Worm (Caenorhabditis elegans): ENCODE measurements around the gene C55A1.6.
"Not testable (repeated sequence)": the region's sequence is repeated elsewhere in the genome, so short reads cannot be mapped to it uniquely, and the experiment has no call there.

C55A1.6 gene

DNA sequence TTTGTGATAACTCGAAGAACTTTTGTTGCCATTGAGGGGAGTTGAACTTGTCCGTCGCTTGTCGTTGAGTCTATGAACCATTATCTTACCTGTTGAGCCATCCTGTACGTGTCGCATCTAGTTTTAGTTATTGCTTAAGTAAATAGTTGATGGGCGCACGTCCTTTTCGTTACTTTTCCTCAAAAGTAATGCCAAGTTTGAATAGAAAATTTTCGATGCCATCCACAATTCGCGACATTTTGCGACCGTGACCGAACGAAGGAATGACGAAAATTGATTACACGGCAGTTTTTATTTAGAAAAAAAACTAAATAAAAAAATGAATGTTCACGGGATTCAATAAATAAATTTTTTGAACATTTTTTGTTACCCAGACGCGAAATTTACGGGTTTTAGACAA is 20.4 kb downstream of the C55A1.6 start, which contains the start of gene F53E4.1:
Gene F53E4.1 (minus strand): TSS at position 101 of the 400 bp plus-strand sequence.
- not testable (repeated sequence) for TF ChIP-seq ceh-43 (GFP tag; optimal IDR thresholded peaks at IDR 0.05); cnd-1 (tag; optimal IDR thresholded peaks at IDR 0.05); unc-39 (tag; optimal IDR thresholded peaks at IDR 0.05)

DNA sequence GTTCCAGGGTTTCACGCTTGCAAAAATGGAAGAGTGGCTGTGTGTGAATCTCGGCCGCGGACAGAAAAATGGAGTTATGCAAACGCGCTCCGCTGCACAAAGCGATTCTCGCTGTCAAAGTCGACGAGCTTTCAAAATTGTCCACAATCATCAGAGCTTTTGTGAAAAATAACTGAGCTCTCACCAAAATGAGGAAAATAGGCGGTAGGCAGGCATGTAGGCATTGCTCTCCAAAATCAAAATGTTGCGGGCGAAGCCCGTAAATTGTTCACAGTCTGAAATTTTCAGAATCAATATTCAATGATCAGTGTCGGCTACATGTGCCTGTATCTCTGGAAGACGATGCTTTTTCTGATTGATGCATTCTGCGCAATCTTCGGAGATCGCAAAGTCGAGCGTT is 21.0 kb downstream of the C55A1.6 start, which contains the start of gene K06B4.4:
Gene K06B4.4 (plus strand): TSS at position 301 of the 400 bp plus-strand sequence.
- TF ChIP-seq lin-13 (tag; optimal IDR thresholded peaks at IDR 0.05) (no peak), ces-1 (GFP tag; optimal IDR thresholded peaks at IDR 0.05) (no peak), ham-2 (GFP tag; optimal IDR thresholded peaks at IDR 0.05) (no peak), sem-2 (GFP tag; optimal IDR thresholded peaks at IDR 0.05) (no peak), nhr-2 (tag; optimal IDR thresholded peaks at IDR 0.05) (no peak), mep-1 (tag; optimal IDR thresholded peaks at IDR 0.05) (no peak), snpc-4 (tag; optimal IDR thresholded peaks at IDR 0.05) (no peak), elt-3 (tag; optimal IDR thresholded peaks at IDR 0.05) (no peak), mls-2 (tag; optimal IDR thresholded peaks at IDR 0.05) (no peak), flh-1 (GFP tag; optimal IDR thresholded peaks at IDR 0.05) (no peak), blmp-1 (tag; optimal IDR thresholded peaks at IDR 0.05) (no peak), drap-1 (GFP tag; optimal IDR thresholded peaks at IDR 0.05) (no peak)

DNA sequence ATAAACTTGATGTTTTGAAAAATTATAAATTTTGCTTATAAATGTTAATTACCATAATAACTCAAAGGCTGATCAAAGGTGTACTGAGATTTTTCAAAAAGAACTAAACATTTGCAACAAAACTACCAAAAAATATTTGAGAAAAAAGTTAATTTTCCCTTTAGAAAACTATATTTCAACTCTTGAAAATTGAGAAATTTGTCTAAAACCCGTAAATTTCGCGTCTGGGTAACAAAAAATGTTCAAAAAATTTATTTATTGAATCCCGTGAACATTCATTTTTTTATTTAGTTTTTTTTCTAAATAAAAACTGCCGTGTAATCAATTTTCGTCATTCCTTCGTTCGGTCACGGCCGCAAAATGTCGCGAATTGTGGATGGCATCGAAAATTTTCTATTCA is 22.3 kb downstream of the C55A1.6 start, which contains the start of gene K06B4.15:
Gene K06B4.15 (plus strand): TSS at position 301 of the 400 bp plus-strand sequence.
- not testable (repeated sequence) for TF ChIP-seq tbx-8 (GFP tag; optimal IDR thresholded peaks at IDR 0.05); pha-4 (tag; optimal IDR thresholded peaks at IDR 0.05); unc-39 (tag; optimal IDR thresholded peaks at IDR 0.05)

DNA sequence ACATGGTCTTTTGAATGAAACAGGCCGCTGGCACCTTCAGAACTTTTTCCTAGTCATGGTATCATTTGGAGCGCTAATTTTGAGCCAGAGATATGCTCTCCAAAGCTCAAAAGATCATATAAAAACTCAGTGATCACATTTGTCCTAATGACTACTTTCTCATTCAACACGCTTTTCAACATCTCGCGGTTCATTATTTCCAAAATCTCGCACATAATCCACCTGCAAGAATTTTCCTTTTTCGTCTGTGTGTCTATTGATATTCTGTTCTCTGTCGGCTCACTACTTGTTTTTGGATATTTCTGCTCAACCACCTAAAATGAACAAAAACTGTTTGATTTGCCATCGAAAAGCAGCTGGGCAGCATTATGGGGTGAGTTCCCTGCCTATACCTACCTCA is 25.9 kb downstream of the C55A1.6 start, which contains the start of gene nhr-51:
Gene nhr-51 (plus strand): TSS at position 301 of the 400 bp plus-strand sequence.
- TF ChIP-seq ztf-11 (tag; optimal IDR thresholded peaks at IDR 0.05) (no peak), zip-8 (tag; optimal IDR thresholded peaks at IDR 0.05) (no peak), ham-2 (GFP tag; optimal IDR thresholded peaks at IDR 0.05) (no peak), blmp-1 (tag; optimal IDR thresholded peaks at IDR 0.05) (no peak), ceh-83 (GFP tag; optimal IDR thresholded peaks at IDR 0.05) (no peak), drap-1 (GFP tag; optimal IDR thresholded peaks at IDR 0.05) (no peak), nhr-76 (tag; optimal IDR thresholded peaks at IDR 0.05) (no peak), lin-13 (tag; optimal IDR thresholded peaks at IDR 0.05) (no peak), flh-1 (GFP tag; optimal IDR thresholded peaks at IDR 0.05) (no peak), tbx-8 (GFP tag; optimal IDR thresholded peaks at IDR 0.05) (no peak), sptf-1 (tag; optimal IDR thresholded peaks at IDR 0.05) (no peak), mep-1 (tag; optimal IDR thresholded peaks at IDR 0.05) (no peak), nhr-2 (tag; optimal IDR thresholded peaks at IDR 0.05) (no peak), ceh-43 (GFP tag; optimal IDR thresholded peaks at IDR 0.05) (no peak)

DNA sequence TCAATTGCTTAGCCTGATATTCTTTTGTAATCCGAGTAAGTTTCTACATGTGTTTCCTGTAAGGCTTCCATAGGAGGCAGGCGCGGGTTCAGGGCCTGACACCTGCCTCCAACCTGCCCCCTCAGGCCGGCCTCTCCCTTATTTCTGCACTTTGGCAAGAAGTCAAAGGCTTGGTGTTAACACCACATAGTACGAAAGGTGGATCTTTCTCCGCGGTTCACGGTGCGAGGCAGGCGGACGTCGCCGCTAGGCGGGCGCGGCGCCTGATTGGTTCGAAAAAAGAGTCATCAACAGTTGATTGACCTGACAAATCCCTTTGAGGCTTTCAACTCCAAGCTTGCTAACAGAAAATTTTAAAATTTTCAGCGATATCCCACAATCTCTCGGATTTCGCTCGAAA is 27.1 kb downstream of the C55A1.6 start:
- TF ChIP-seq ham-2 (GFP tag; optimal IDR thresholded peaks at IDR 0.05) (no peak), pha-4 (tag; optimal IDR thresholded peaks at IDR 0.05) (no peak), hlh-1 (tag; optimal IDR thresholded peaks at IDR 0.05) (no peak), snpc-4 (tag; optimal IDR thresholded peaks at IDR 0.05) (no peak), nhr-28 (tag; optimal IDR thresholded peaks at IDR 0.05) (no peak), ceh-43 (GFP tag; optimal IDR thresholded peaks at IDR 0.05) (no peak), ces-1 (GFP tag; optimal IDR thresholded peaks at IDR 0.05) (no peak), lsy-2 (tag; optimal IDR thresholded peaks at IDR 0.05) (no peak), nhr-237 (tag; optimal IDR thresholded peaks at IDR 0.05) (no peak), mls-2 (tag; optimal IDR thresholded peaks at IDR 0.05) (no peak), sptf-1 (tag; optimal IDR thresholded peaks at IDR 0.05) (no peak)

DNA sequence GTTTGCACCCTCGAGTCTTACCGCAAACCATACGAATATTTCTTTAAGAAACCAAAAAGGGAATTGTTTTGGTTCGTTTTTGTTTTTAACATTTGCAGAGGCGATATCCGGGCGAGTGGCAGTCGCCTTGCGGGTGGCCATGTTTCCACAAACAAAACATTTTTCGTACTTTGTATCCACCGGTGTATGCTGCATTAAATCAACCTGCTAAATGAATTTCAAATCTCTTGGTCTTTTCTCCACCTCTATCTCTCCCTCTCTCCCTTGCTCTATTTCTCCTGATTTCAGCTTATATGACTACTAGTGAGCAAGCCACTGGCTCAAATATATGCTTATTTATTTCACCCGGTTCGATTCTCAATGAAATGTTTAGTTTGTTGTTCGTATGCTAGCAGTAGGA is 29.4 kb downstream of the C55A1.6 start, which contains the start of gene nhr-52:
Gene nhr-52 (plus strand): TSS at position 301 of the 400 bp plus-strand sequence.
- TF ChIP-seq nhr-237 (tag; optimal IDR thresholded peaks at IDR 0.05) (no peak), ceh-39 (tag; optimal IDR thresholded peaks at IDR 0.05) (no peak), blmp-1 (tag; optimal IDR thresholded peaks at IDR 0.05) (no peak), unc-62 (GFP tag; optimal IDR thresholded peaks at IDR 0.05) (no peak), mab-5 (tag; optimal IDR thresholded peaks at IDR 0.05) (no peak), lsy-2 (tag; optimal IDR thresholded peaks at IDR 0.05) (no peak), nhr-28 (tag; optimal IDR thresholded peaks at IDR 0.05) (no peak), ceh-83 (GFP tag; optimal IDR thresholded peaks at IDR 0.05) (no peak), zip-8 (tag; optimal IDR thresholded peaks at IDR 0.05) (no peak), hlh-1 (tag; optimal IDR thresholded peaks at IDR 0.05) (no peak), ceh-43 (GFP tag; optimal IDR thresholded peaks at IDR 0.05) (no peak)
